Worm (Caenorhabditis elegans): ENCODE data around the gene M01H9.5.

The M01H9.5 gene

DNA sequence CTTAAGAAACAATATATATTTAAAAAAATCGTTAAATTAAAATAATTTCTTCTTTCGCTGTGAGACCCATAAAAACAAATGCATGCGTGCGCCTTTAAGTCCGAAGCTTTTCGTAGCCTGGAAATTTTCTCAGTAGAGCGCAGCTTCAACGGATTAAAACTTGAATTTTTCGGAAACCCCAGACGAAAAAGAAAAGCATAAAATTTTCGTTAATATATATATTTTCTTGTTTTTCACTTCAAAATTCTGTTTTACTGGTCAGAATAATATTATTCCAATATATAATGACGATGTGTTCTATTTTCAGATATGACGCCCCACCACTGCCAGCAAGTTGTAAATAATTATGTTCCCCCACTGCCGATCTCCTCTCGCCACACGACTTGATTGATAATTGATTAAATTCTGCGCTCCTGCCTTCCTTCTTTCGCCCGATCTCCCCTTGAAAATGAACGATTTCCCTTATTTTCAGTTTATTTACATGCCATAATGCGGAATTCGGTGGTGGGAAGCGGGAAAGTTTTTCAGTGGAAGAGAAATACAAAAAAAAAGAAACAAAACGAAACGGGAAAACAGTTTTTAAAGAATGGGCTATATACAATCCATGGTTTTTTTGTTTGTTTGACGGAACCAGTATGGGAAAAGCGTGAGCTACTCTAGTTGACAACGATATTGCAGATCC is 2.9 kb downstream of the M01H9.5 start (continued):
- TF ChIP-seq F37B4.10 (GFP tag; IDR thresholded peaks at IDR 0.05) (no peak), ztf-22 (GFP tag; optimal IDR thresholded peaks at IDR 0.05) (no peak), T07F8.4 (tag; optimal IDR thresholded peaks at IDR 0.05) (no peak), egl-18 (GFP tag; IDR thresholded peaks at IDR 0.05) (no peak), bed-2 (GFP tag; IDR thresholded peaks at IDR 0.05) (no peak), hmg-20 (GFP tag; IDR thresholded peaks at IDR 0.05) (no peak), mes-4 (tag; optimal IDR thresholded peaks at IDR 0.05) (peak; percentile 8), ccch-3 (GFP tag; optimal IDR thresholded peaks at IDR 0.05) (no peak), hrde-1 (tag; optimal IDR thresholded peaks at IDR 0.05; ENCODE audit: borderline replicate concordance) (no peak), pha-4 (tag; optimal IDR thresholded peaks at IDR 0.05) (peak; percentile 70), Y95B8A.8 (GFP tag; IDR thresholded peaks at IDR 0.05) (peak; percentile 68), aptf-3 (GFP tag; IDR thresholded peaks at IDR 0.05) (no peak), F39B2.1 (GFP tag; IDR thresholded peaks at IDR 0.05) (no peak), madf-3 (GFP tag; IDR thresholded peaks at IDR 0.05) (peak; percentile 63; the same call in 1 of the 2 replicates), mxl-1 (tag; optimal IDR thresholded peaks at IDR 0.05) (no peak), snpc-1.1 (tag; optimal IDR thresholded peaks at IDR 0.05; ENCODE audit: insufficient read depth) (peak; percentile 18), hsf-1 (GFP tag; IDR thresholded peaks at IDR 0.05) (peak; percentile 53), F10E7.11 (tag; optimal IDR thresholded peaks at IDR 0.05) (no peak), hmg-1.2 (GFP tag; IDR thresholded peaks at IDR 0.05) (peak; percentile 14; the same call in 1 of the 2 replicates), lin-54 (GFP tag; optimal IDR thresholded peaks at IDR 0.05) (peak; percentile 54), rec-8 (tag; optimal IDR thresholded peaks at IDR 0.05) (peak; percentile 27 to 60), cebp-1 (GFP tag; IDR thresholded peaks at IDR 0.05) (peak; percentile 42; the same call in 1 of the 2 replicates), cebp-1 (tag; optimal IDR thresholded peaks at IDR 0.05) (peak; percentile 81), snpc-3.4 (tag; optimal IDR thresholded peaks at IDR 0.05) (no peak), F57C9.4 (tag; optimal IDR thresholded peaks at IDR 0.05) (peak; percentile 24), attf-6 (GFP tag; IDR thresholded peaks at IDR 0.05) (no peak), D2030.7 (GFP tag; IDR thresholded peaks at IDR 0.05) (peak; percentile 33; the same call in 1 of the 2 replicates), Y53F4B.3 (GFP tag; IDR thresholded peaks at IDR 0.05) (no peak), nfya-1 (tag; optimal IDR thresholded peaks at IDR 0.05; ENCODE audit: borderline replicate concordance, insufficient read depth) (no peak), nhr-90 (tag; optimal IDR thresholded peaks at IDR 0.05) (peak; percentile 65), athp-1 (tag; optimal IDR thresholded peaks at IDR 0.05) (peak; percentile 75), akir-1 (GFP tag; optimal IDR thresholded peaks at IDR 0.05) (no peak), C06A6.2 (GFP tag; conservative IDR thresholded peaks at IDR 0.05) (0 out of 2 replicates have a peak, but pooled peaks have one; percentile 21), zfh-2 (GFP tag; conservative IDR thresholded peaks at IDR 0.05) (no peak), nfyb-1 (GFP tag; IDR thresholded peaks at IDR 0.05) (0 out of 2 replicates have a peak, but pooled peaks have one; percentile 21), chd-7 (tag; optimal IDR thresholded peaks at IDR 0.05) (peak; percentile 69), T26A5.8 (tag; optimal IDR thresholded peaks at IDR 0.05) (no peak), rcor-1 (GFP tag; IDR thresholded peaks at IDR 0.05) (peak; percentile 12; the same call in 1 of the 2 replicates), ztf-18 (tag; optimal IDR thresholded peaks at IDR 0.05) (peak; percentile 36), lsy-27 (tag; optimal IDR thresholded peaks at IDR 0.05; ENCODE audit: borderline replicate concordance, insufficient read depth) (no peak), dox-1 (GFP tag; IDR thresholded peaks at IDR 0.05) (peak; percentile 60; the same call in 1 of the 2 replicates), F49E8.2 (tag; optimal IDR thresholded peaks at IDR 0.05; ENCODE audit: insufficient read depth) (peak; percentile 67), Y56A3A.18 (GFP tag; IDR thresholded peaks at IDR 0.05) (no peak; the same call in 1 of the 2 replicates), somi-1 (GFP tag; optimal IDR thresholded peaks at IDR 0.05) (peak; percentile 73), ceh-27 (GFP tag; optimal IDR thresholded peaks at IDR 0.05) (peak; percentile 38), hlh-26 (GFP tag; conservative IDR thresholded peaks at IDR 0.05) (no peak)
